Worm (Caenorhabditis elegans): Measurements from ENCODE around the gene clec-229.

- TF ChIP-seq cog-1 (tag; optimal IDR thresholded peaks at IDR 0.05) (no peak), tab-1 (GFP tag; IDR thresholded peaks at IDR 0.05) (no peak)
Observed at ce11 chrV:15367770-15368169, 26.5 kb upstream of the clec-229 start.
